Fruit fly (Drosophila melanogaster) whole organism, embryonic: ENCODE measurements around the gene CG43954.
A peak's percentile ranks its signal among the peaks of the same experiment; 100 is the strongest.

Experiments used
- Blimp-1 ChIP-seq: fragments of 200-800 bp; sonication (Bioruptor generic); optimal IDR thresholded peaks from 3 replicates; lab custom pipeline; 2018; ENCODE audit warnings: missing biosample characterization, missing genetic modification characterization, mild to moderate bottlenecking, moderate library complexity, missing genetic modification reagents
- BtbVII ChIP-seq: fragments of 200-800 bp; sonication (Bioruptor generic); optimal IDR thresholded peaks from 3 replicates; lab custom pipeline; 2017; ENCODE audit warnings: missing biosample characterization, mild to moderate bottlenecking, missing genetic modification characterization
- CG10274 ChIP-seq: fragments of 200-800 bp; sonication (Bioruptor generic); optimal IDR thresholded peaks from 3 replicates; lab custom pipeline; 2017; ENCODE audit warnings: missing biosample characterization, mild to moderate bottlenecking, missing genetic modification characterization
- CG11560 ChIP-seq: fragments of 200-800 bp; sonication (Bioruptor generic); IDR thresholded peaks from 3 replicates; pipeline ENCODE4 v1.3.6; 2022; ENCODE audit warnings: missing biosample characterization, missing genetic modification characterization
- CG12744 ChIP-seq: fragments of 200-800 bp; sonication (Bioruptor generic); optimal IDR thresholded peaks from 2 replicates; lab custom pipeline; 2016; ENCODE audit warnings: missing biosample characterization, missing genetic modification characterization
- CG13624 ChIP-seq: fragments of 200-800 bp; sonication (Bioruptor generic); optimal IDR thresholded peaks from 2 replicates; lab custom pipeline; 2016; ENCODE audit warnings: missing biosample characterization, missing genetic modification characterization
- CG15011 ChIP-seq: fragments of 200-800 bp; sonication (Bioruptor generic); optimal IDR thresholded peaks from 3 replicates; lab custom pipeline; 2018; ENCODE audit warnings: missing biosample characterization, mild to moderate bottlenecking, missing genetic modification characterization
- CG15514 ChIP-seq: fragments of 200-800 bp; sonication (Bioruptor generic); optimal IDR thresholded peaks from 3 replicates; lab custom pipeline; 2017; ENCODE audit warnings: missing biosample characterization, missing genetic modification characterization, mild to moderate bottlenecking, moderate library complexity, missing genetic modification reagents
- CG1602 ChIP-seq: fragments of 200-800 bp; sonication (Bioruptor generic); optimal IDR thresholded peaks from 3 replicates; lab custom pipeline; 2016; ENCODE audit warnings: missing biosample characterization, missing genetic modification characterization
- CG16863 ChIP-seq: fragments of 200-800 bp; sonication (Bioruptor generic); optimal IDR thresholded peaks from 3 replicates; lab custom pipeline; 2016; ENCODE audit warnings: missing biosample characterization, missing genetic modification characterization
- CG17802 ChIP-seq: fragments of 200-800 bp; sonication (Bioruptor generic); optimal IDR thresholded peaks from 2 replicates; lab custom pipeline; 2018; ENCODE audit warnings: missing biosample characterization, mild to moderate bottlenecking, missing genetic modification characterization, moderate library complexity
- CG1832 ChIP-seq: fragments of 200-800 bp; sonication (Bioruptor generic); optimal IDR thresholded peaks from 2 replicates; lab custom pipeline; 2017; ENCODE audit warnings: missing biosample characterization, mild to moderate bottlenecking, missing genetic modification characterization, inconsistent platforms
- CG32767 ChIP-seq: fragments of 200-800 bp; sonication (Bioruptor generic); IDR thresholded peaks from 2 replicates; pipeline ENCODE4 v1.3.6; 2022; ENCODE audit warnings: missing biosample characterization, missing genetic modification characterization
- CG3847 ChIP-seq: fragments of 200-800 bp; sonication (Bioruptor generic); IDR thresholded peaks from 2 replicates; pipeline ENCODE4 v1.3.6; 2022; ENCODE audit warnings: missing biosample characterization, missing genetic modification characterization
- CG42726 ChIP-seq: fragments of 200-800 bp; sonication (Bioruptor generic); IDR thresholded peaks from 2 replicates; pipeline ENCODE4 v1.3.6; 2022; ENCODE audit warnings: missing biosample characterization, missing genetic modification characterization; ENCODE audit not compliant: partially characterized antibody
- CG6272 ChIP-seq: fragments of 200-800 bp; sonication (Bioruptor generic); IDR thresholded peaks from 2 replicates; pipeline ENCODE4 v1.3.6; 2022; ENCODE audit warnings: missing biosample characterization, missing genetic modification characterization
- CG6654 ChIP-seq: fragments of 200-800 bp; sonication (Bioruptor generic); optimal IDR thresholded peaks from 2 replicates; lab custom pipeline; 2017; ENCODE audit warnings: missing biosample characterization, mild to moderate bottlenecking, missing genetic modification characterization
- CG7745 ChIP-seq: fragments of 200-800 bp; sonication (Bioruptor generic); optimal IDR thresholded peaks from 2 replicates; lab custom pipeline; 2018; ENCODE audit warnings: missing biosample characterization, mild to moderate bottlenecking, missing genetic modification characterization, moderate library complexity
- CG7987 ChIP-seq: fragments of 200-800 bp; sonication (Bioruptor generic); optimal IDR thresholded peaks from 2 replicates; lab custom pipeline; 2018; ENCODE audit warnings: missing biosample characterization, mild to moderate bottlenecking, missing genetic modification characterization, moderate library complexity
- D19B ChIP-seq: fragments of 200-800 bp; sonication (Bioruptor generic); optimal IDR thresholded peaks from 2 replicates; lab custom pipeline; 2017; ENCODE audit warnings: missing biosample characterization, mild to moderate bottlenecking, missing genetic modification characterization
- Dek ChIP-seq: fragments of 200-800 bp; sonication (Bioruptor generic); optimal IDR thresholded peaks from 3 replicates; lab custom pipeline; 2019; ENCODE audit warnings: missing biosample characterization, mild to moderate bottlenecking, missing genetic modification characterization, moderate library complexity
- Dll ChIP-seq: fragments of 200-800 bp; sonication (Bioruptor generic); IDR thresholded peaks from 4 replicates; pipeline ENCODE4 v1.3.6; 2022; ENCODE audit warnings: missing biosample characterization, missing genetic modification characterization; ENCODE audit not compliant: partially characterized antibody
- ERR ChIP-seq: fragments of 200-800 bp; sonication (Bioruptor generic); optimal IDR thresholded peaks from 2 replicates; lab custom pipeline; 2016; ENCODE audit warnings: missing biosample characterization, missing genetic modification characterization
- H2.0 ChIP-seq: fragments of 200-800 bp; sonication (Bioruptor generic); IDR thresholded peaks from 2 replicates; pipeline ENCODE4 v1.3.6; 2022; ENCODE audit warnings: missing biosample characterization, missing genetic modification characterization
- HLHmδ ChIP-seq: fragments of 200-800 bp; sonication (Bioruptor generic); optimal IDR thresholded peaks from 2 replicates; lab custom pipeline; 2018; ENCODE audit warnings: missing biosample characterization, mild to moderate bottlenecking, missing genetic modification characterization, moderate library complexity
- Hsf ChIP-seq: fragments of 200-800 bp; sonication (Bioruptor generic); optimal IDR thresholded peaks from 3 replicates; lab custom pipeline; 2016; ENCODE audit warnings: missing biosample characterization, missing genetic modification characterization
- Lhr ChIP-seq: fragments of 200-800 bp; sonication (Bioruptor generic); optimal IDR thresholded peaks from 3 replicates; lab custom pipeline; 2017; ENCODE audit warnings: mild to moderate bottlenecking, missing biosample characterization, missing genetic modification reagents, missing genetic modification characterization
- Mrtf ChIP-seq: fragments of 200-800 bp; sonication (Bioruptor generic); IDR thresholded peaks from 3 replicates; pipeline ENCODE4 v1.3.6; 2022; ENCODE audit warnings: missing biosample characterization, missing genetic modification characterization
- NFAT ChIP-seq: fragments of 200-800 bp; sonication (Bioruptor generic); IDR thresholded peaks from 2 replicates; pipeline ENCODE4 v1.3.6; 2022; ENCODE audit warnings: missing biosample characterization, missing genetic modification characterization
- Nf-YA ChIP-seq: fragments of 200-800 bp; sonication (Bioruptor generic); IDR thresholded peaks from 2 replicates; pipeline ENCODE4 v1.3.6; 2022; ENCODE audit warnings: missing biosample characterization, missing genetic modification characterization
- Optix ChIP-seq: fragments of 200-800 bp; sonication (Bioruptor generic); IDR thresholded peaks from 3 replicates; pipeline ENCODE4 v1.3.6; 2022; ENCODE audit warnings: missing biosample characterization, missing genetic modification characterization
- Sox102F ChIP-seq: fragments of 200-800 bp; sonication (Bioruptor generic); optimal IDR thresholded peaks from 2 replicates; lab custom pipeline; 2018; ENCODE audit warnings: missing biosample characterization, mild to moderate bottlenecking, missing genetic modification characterization, moderate library complexity
- Spps ChIP-seq: fragments of 200-800 bp; sonication (Bioruptor generic); optimal IDR thresholded peaks from 2 replicates; lab custom pipeline; 2018; ENCODE audit warnings: missing biosample characterization, mild to moderate bottlenecking, missing genetic modification characterization
- abd-A ChIP-seq: fragments of 200-800 bp; sonication (Bioruptor generic); optimal IDR thresholded peaks from 3 replicates; lab custom pipeline; 2019; ENCODE audit warnings: missing biosample characterization, mild to moderate bottlenecking, missing genetic modification characterization, moderate library complexity
- al ChIP-seq: fragments of 200-800 bp; sonication (Bioruptor generic); IDR thresholded peaks from 2 replicates; pipeline ENCODE4 v1.3.6; 2022; ENCODE audit warnings: missing biosample characterization, missing genetic modification characterization
- ato ChIP-seq: fragments of 200-800 bp; sonication (Bioruptor generic); IDR thresholded peaks from 2 replicates; pipeline ENCODE4 v1.3.6; 2022; ENCODE audit warnings: missing biosample characterization, missing genetic modification characterization; ENCODE audit not compliant: partially characterized antibody
- br ChIP-seq: fragments of >200 bp; optimal IDR thresholded peaks from 2 replicates; lab custom pipeline; 2017
- dati ChIP-seq: fragments of 200-800 bp; sonication (Bioruptor generic); IDR thresholded peaks from 2 replicates; pipeline ENCODE4 v1.3.6; 2022; ENCODE audit warnings: missing biosample characterization, missing genetic modification characterization
- dysf ChIP-seq: fragments of 200-800 bp; sonication (Bioruptor generic); IDR thresholded peaks from 3 replicates; pipeline ENCODE4 v1.3.6; 2022; ENCODE audit warnings: missing biosample characterization, missing genetic modification characterization
- esg ChIP-seq: fragments of 200-800 bp; sonication (Bioruptor generic); conservative IDR thresholded peaks from 2 replicates; pipeline ENCODE4 v1.3.6; 2022; ENCODE audit warnings: missing biosample characterization, missing genetic modification characterization
- fd3F ChIP-seq: fragments of 200-800 bp; sonication (Bioruptor generic); optimal IDR thresholded peaks from 2 replicates; lab custom pipeline; 2018; ENCODE audit warnings: missing biosample characterization, mild to moderate bottlenecking, missing genetic modification characterization, moderate library complexity
- fd64A ChIP-seq: fragments of 200-800 bp; sonication (Bioruptor generic); optimal IDR thresholded peaks from 3 replicates; lab custom pipeline; 2018; ENCODE audit warnings: missing biosample characterization, mild to moderate bottlenecking, missing genetic modification characterization
- gfzf ChIP-seq: fragments of 200-800 bp; sonication (Bioruptor generic); optimal IDR thresholded peaks from 2 replicates; lab custom pipeline; 2016; ENCODE audit warnings: missing biosample characterization, mild to moderate bottlenecking, missing genetic modification characterization, moderate library complexity
- gt ChIP-seq: fragments of 200-800 bp; sonication (Bioruptor generic); IDR thresholded peaks from 2 replicates; pipeline ENCODE4 v1.3.6; 2022; ENCODE audit warnings: missing biosample characterization, missing genetic modification characterization
- hth ChIP-seq: fragments of >200 bp; optimal IDR thresholded peaks from 2 replicates; lab custom pipeline; 2017; ENCODE audit warnings: inconsistent platforms
- kah ChIP-seq: fragments of 200-800 bp; sonication (Bioruptor generic); optimal IDR thresholded peaks from 2 replicates; lab custom pipeline; 2018; ENCODE audit warnings: missing biosample characterization, mild to moderate bottlenecking, missing genetic modification characterization
- org-1 ChIP-seq: fragments of 200-800 bp; sonication (Bioruptor generic); optimal IDR thresholded peaks from 2 replicates; lab custom pipeline; 2017; ENCODE audit warnings: missing biosample characterization, missing genetic modification characterization
- stwl ChIP-seq: fragments of 200-800 bp; sonication (Bioruptor generic); optimal IDR thresholded peaks from 3 replicates; lab custom pipeline; 2018; ENCODE audit warnings: missing biosample characterization, mild to moderate bottlenecking, missing genetic modification characterization, moderate library complexity
- yki ChIP-seq: fragments of >200 bp; optimal IDR thresholded peaks from 3 replicates; lab custom pipeline; 2018
- zfh2 ChIP-seq: fragments of 200-800 bp; sonication (Bioruptor generic); optimal IDR thresholded peaks from 2 replicates; lab custom pipeline; 2016; ENCODE audit warnings: missing biosample characterization, missing genetic modification characterization

The CG43954 gene

dm6 chr3L:16710258-16711020, 1.0 kb downstream of the CG43954 start (continued):
- TF ChIP-seq HLHmδ (GFP tag; lab: Kevin White, UChicago), result no peak
- no peak for TF ChIP-seq fd64A (GFP tag; lab: Kevin White, UChicago)
- no peak for TF ChIP-seq CG7745 (tag; lab: Kevin White, UChicago)
- no peak for TF ChIP-seq CG12744 (GFP tag; lab: Kevin White, UChicago)
- no peak for TF ChIP-seq Hsf (GFP tag; lab: Kevin White, UChicago)
- TF ChIP-seq hth (lab: Kevin White, UChicago), result no peak
- peak; percentile 48 for TF ChIP-seq Blimp-1 (GFP tag; lab: Kevin White, UChicago)
- no peak for TF ChIP-seq D19B (GFP tag; lab: Kevin White, UChicago)
- no peak for TF ChIP-seq gfzf
- peak; percentile 31 for TF ChIP-seq CG10274 (GFP tag; lab: Kevin White, UChicago)
- no peak for TF ChIP-seq kah (GFP tag; lab: Kevin White, UChicago)
- peak; percentile 22; the same call in 1 of the 2 replicates for TF ChIP-seq esg (GFP tag; lab: Robert Waterston, UW)
- no peak for TF ChIP-seq ato (GFP tag; lab: Robert Waterston, UW)
- TF ChIP-seq CG6272 (GFP tag; lab: Robert Waterston, UW), result no peak
- no peak for TF ChIP-seq dati
- no peak for TF ChIP-seq gt (GFP tag; lab: Robert Waterston, UW)
- TF ChIP-seq Nf-YA, result no peak
- no peak for TF ChIP-seq CG15011
- TF ChIP-seq CG15514 (GFP tag; lab: Kevin White, UChicago), result peak; percentile 16
- TF ChIP-seq ERR (GFP tag; lab: Kevin White, UChicago), result no peak
- TF ChIP-seq org-1 (GFP tag; lab: Kevin White, UChicago), result no peak
- TF ChIP-seq Dll (GFP tag; lab: Robert Waterston, UW), result no peak
- TF ChIP-seq Spps, result no peak
- TF ChIP-seq CG32767, result no peak
- TF ChIP-seq Optix, result peak; percentile 21; the same call in 1 of the 3 replicates
- no peak; the same call in 1 of the 3 replicates for TF ChIP-seq dysf (GFP tag; lab: Robert Waterston, UW)
- TF ChIP-seq zfh2 (GFP tag; lab: Kevin White, UChicago), result no peak
- peak; percentile 12 for TF ChIP-seq Sox102F (GFP tag; lab: Kevin White, UChicago)
- TF ChIP-seq CG11560 (tag; lab: Robert Waterston, UW), result no peak
- TF ChIP-seq CG42726 (GFP tag; lab: Robert Waterston, UW), result no peak
- no peak for TF ChIP-seq stwl (tag; lab: Kevin White, UChicago)
- TF ChIP-seq fd3F (GFP tag; lab: Kevin White, UChicago), result no peak
- TF ChIP-seq al (GFP tag; lab: Robert Waterston, UW), result 0 out of 2 replicates have a peak, but pooled peaks have one; percentile 41
- TF ChIP-seq CG7987, result no peak
- TF ChIP-seq Dek (tag; lab: Kevin White, UChicago), result peak; percentile 25
- TF ChIP-seq CG1832 (GFP tag; lab: Kevin White, UChicago), result peak; percentile 75
- TF ChIP-seq CG16863 (GFP tag; lab: Kevin White, UChicago), result no peak
- no peak for TF ChIP-seq Mrtf (GFP tag; lab: Robert Waterston, UW)
- no peak for TF ChIP-seq br (lab: Kevin White, UChicago)
- TF ChIP-seq abd-A (tag; lab: Kevin White, UChicago), result no peak
- TF ChIP-seq CG13624 (GFP tag; lab: Kevin White, UChicago), result no peak
- TF ChIP-seq Lhr, result no peak
- TF ChIP-seq NFAT, result 0 out of 2 replicates have a peak, but pooled peaks have one; percentile 25
- TF ChIP-seq BtbVII (GFP tag; lab: Kevin White, UChicago), result no peak
- TF ChIP-seq CG1602 (GFP tag; lab: Kevin White, UChicago), result no peak
- no peak for TF ChIP-seq yki (lab: Kevin White, UChicago)
- TF ChIP-seq CG17802 (tag; lab: Kevin White, UChicago), result no peak
- TF ChIP-seq H2.0 (GFP tag; lab: Robert Waterston, UW), result no peak
- peak; percentile 29; the same call in 1 of the 2 replicates for TF ChIP-seq CG3847 (GFP tag; lab: Robert Waterston, UW)
- TF ChIP-seq CG6654 (GFP tag; lab: Kevin White, UChicago), result no peak
